Fruit fly (Drosophila melanogaster) whole organism, embryonic: Measurements from ENCODE around the gene CG42820.

ENCODE experiments used
- Asciz ChIP-seq: fragments of 200-800 bp; sonication (Bioruptor generic); optimal IDR thresholded peaks from 2 replicates; lab custom pipeline; 2017; ENCODE audit warnings: missing biosample characterization, mild to moderate bottlenecking, missing genetic modification characterization, missing genetic modification reagents
- BEAF-32 ChIP-seq: fragments of 200-800 bp; sonication (Bioruptor generic); optimal IDR thresholded peaks from 3 replicates; lab custom pipeline; 2017; ENCODE audit warnings: missing biosample characterization, missing genetic modification characterization, mild to moderate bottlenecking, moderate library complexity, missing genetic modification reagents
- CG12391 ChIP-seq: fragments of 200-800 bp; sonication (Bioruptor generic); optimal IDR thresholded peaks from 3 replicates; lab custom pipeline; 2018; ENCODE audit warnings: missing biosample characterization, mild to moderate bottlenecking, missing genetic modification characterization, moderate library complexity
- CG13123 ChIP-seq: fragments of 200-800 bp; sonication (Bioruptor generic); optimal IDR thresholded peaks from 2 replicates; lab custom pipeline; 2016; ENCODE audit warnings: missing biosample characterization, missing genetic modification characterization
- CG13624 ChIP-seq: fragments of 200-800 bp; sonication (Bioruptor generic); optimal IDR thresholded peaks from 2 replicates; lab custom pipeline; 2016; ENCODE audit warnings: missing biosample characterization, missing genetic modification characterization
- CG14050 ChIP-seq: fragments of 200-800 bp; sonication (Bioruptor generic); IDR thresholded peaks from 3 replicates; pipeline ENCODE4 v1.3.6; 2022; ENCODE audit warnings: missing biosample characterization, missing genetic modification characterization
- CG15696 ChIP-seq: fragments of 200-800 bp; sonication (Bioruptor generic); optimal IDR thresholded peaks from 2 replicates; lab custom pipeline; 2019; ENCODE audit warnings: missing biosample characterization, mild to moderate bottlenecking, missing genetic modification characterization, moderate library complexity
- CG17186 ChIP-seq: fragments of 200-800 bp; sonication (Bioruptor generic); optimal IDR thresholded peaks from 3 replicates; lab custom pipeline; 2017; ENCODE audit warnings: missing biosample characterization, missing genetic modification reagents, missing genetic modification characterization
- CG1832 ChIP-seq: fragments of 200-800 bp; sonication (Bioruptor generic); optimal IDR thresholded peaks from 2 replicates; lab custom pipeline; 2017; ENCODE audit warnings: missing biosample characterization, mild to moderate bottlenecking, missing genetic modification characterization, inconsistent platforms
- CG30403 ChIP-seq: fragments of 200-800 bp; sonication (Bioruptor generic); optimal IDR thresholded peaks from 3 replicates; lab custom pipeline; 2016; ENCODE audit warnings: missing biosample characterization, missing genetic modification characterization
- CG3065 ChIP-seq: fragments of 200-800 bp; sonication (Bioruptor generic); optimal IDR thresholded peaks from 2 replicates; lab custom pipeline; 2016; ENCODE audit warnings: missing biosample characterization, missing genetic modification characterization
- CG32532 ChIP-seq: fragments of 200-800 bp; sonication (Bioruptor generic); IDR thresholded peaks from 2 replicates; pipeline ENCODE4 v1.3.6; 2022; ENCODE audit warnings: missing biosample characterization, missing genetic modification characterization
- CG3407 ChIP-seq: fragments of 200-800 bp; sonication (Bioruptor generic); optimal IDR thresholded peaks from 2 replicates; lab custom pipeline; 2018; ENCODE audit warnings: missing biosample characterization, mild to moderate bottlenecking, missing genetic modification characterization
- CG5245 ChIP-seq: fragments of 200-800 bp; sonication (Bioruptor generic); optimal IDR thresholded peaks from 3 replicates; lab custom pipeline; 2016; ENCODE audit warnings: missing biosample characterization, missing genetic modification characterization
- CG6654 ChIP-seq: fragments of 200-800 bp; sonication (Bioruptor generic); optimal IDR thresholded peaks from 2 replicates; lab custom pipeline; 2017; ENCODE audit warnings: missing biosample characterization, mild to moderate bottlenecking, missing genetic modification characterization
- CG9437 ChIP-seq: fragments of 200-800 bp; sonication (Bioruptor generic); optimal IDR thresholded peaks from 2 replicates; lab custom pipeline; 2018; ENCODE audit warnings: missing biosample characterization, mild to moderate bottlenecking, missing genetic modification characterization
- CG9727 ChIP-seq: fragments of 200-800 bp; sonication (Bioruptor generic); optimal IDR thresholded peaks from 3 replicates; lab custom pipeline; 2017; ENCODE audit warnings: missing biosample characterization, mild to moderate bottlenecking, missing genetic modification characterization
- Chrac-16 ChIP-seq: fragments of 200-800 bp; sonication (Bioruptor generic); optimal IDR thresholded peaks from 3 replicates; lab custom pipeline; 2016; ENCODE audit warnings: missing biosample characterization, missing genetic modification characterization
- Dad ChIP-seq: fragments of 200-800 bp; sonication (Bioruptor generic); optimal IDR thresholded peaks from 3 replicates; lab custom pipeline; 2016; ENCODE audit warnings: missing biosample characterization, missing genetic modification characterization
- Dll ChIP-seq: fragments of 200-800 bp; sonication (Bioruptor generic); IDR thresholded peaks from 4 replicates; pipeline ENCODE4 v1.3.6; 2022; ENCODE audit warnings: missing biosample characterization, missing genetic modification characterization; ENCODE audit not compliant: partially characterized antibody
- Doc2 ChIP-seq: fragments of 200-800 bp; sonication (Bioruptor generic); IDR thresholded peaks from 2 replicates; pipeline ENCODE4 v1.3.6; 2022; ENCODE audit warnings: missing biosample characterization, missing genetic modification characterization
- Ets97D ChIP-seq: fragments of 200-800 bp; sonication (Bioruptor generic); optimal IDR thresholded peaks from 3 replicates; lab custom pipeline; 2016; ENCODE audit warnings: missing biosample characterization, missing genetic modification characterization
- Fer2 ChIP-seq: fragments of 200-800 bp; sonication (Bioruptor generic); optimal IDR thresholded peaks from 2 replicates; lab custom pipeline; 2018; ENCODE audit warnings: missing biosample characterization, mild to moderate bottlenecking, missing genetic modification characterization, moderate library complexity
- Mad ChIP-seq: fragments of 200-800 bp; sonication (Bioruptor generic); optimal IDR thresholded peaks from 2 replicates; lab custom pipeline; 2016; ENCODE audit warnings: missing biosample characterization, missing genetic modification characterization
- Nf-YA ChIP-seq: fragments of 200-800 bp; sonication (Bioruptor generic); IDR thresholded peaks from 2 replicates; pipeline ENCODE4 v1.3.6; 2022; ENCODE audit warnings: missing biosample characterization, missing genetic modification characterization
- Stat92E ChIP-seq, 3 experiments: fragments of >200 bp in 2 of 3; fragments of 200-800 bp in 1 of 3; sonication (Bioruptor generic) in 1 of 3; optimal IDR thresholded peaks; 2 replicates each; lab custom pipeline; 2017 to 2019; ENCODE audit warnings: missing biosample characterization in 3 of 3, missing genetic modification characterization in 3 of 3, mild to moderate bottlenecking in 1 of 3, moderate library complexity in 1 of 3
- Vsx1 ChIP-seq: fragments of 200-800 bp; sonication (Bioruptor generic); optimal IDR thresholded peaks from 2 replicates; lab custom pipeline; 2017; ENCODE audit warnings: missing biosample characterization, mild to moderate bottlenecking, missing genetic modification characterization, missing genetic modification reagents
- YL-1 ChIP-seq: fragments of 200-800 bp; sonication (Bioruptor generic); optimal IDR thresholded peaks from 3 replicates; lab custom pipeline; 2017; ENCODE audit warnings: missing biosample characterization, mild to moderate bottlenecking, missing genetic modification characterization
- ase ChIP-seq: fragments of 200-800 bp; sonication (Bioruptor generic); IDR thresholded peaks from 3 replicates; pipeline ENCODE4 v1.3.6; 2022; ENCODE audit warnings: missing biosample characterization, missing genetic modification characterization
- chm ChIP-seq: fragments of 200-800 bp; sonication (Bioruptor generic); IDR thresholded peaks from 2 replicates; pipeline ENCODE4 v1.3.6; 2022; ENCODE audit warnings: missing biosample characterization, missing genetic modification characterization
- corto ChIP-seq: fragments of 200-800 bp; sonication (Bioruptor generic); optimal IDR thresholded peaks from 2 replicates; lab custom pipeline; 2016; ENCODE audit warnings: missing biosample characterization, mild to moderate bottlenecking, missing genetic modification characterization, moderate library complexity
- crp ChIP-seq, 2 experiments: fragments of 200-800 bp; sonication (Bioruptor generic); optimal IDR thresholded peaks; 2 replicates in 1 of 2; 3 replicates in 1 of 2; lab custom pipeline; 2017; ENCODE audit warnings: missing biosample characterization in 2 of 2, missing genetic modification characterization in 2 of 2, mild to moderate bottlenecking in 1 of 2, moderate library complexity in 1 of 2
- da ChIP-seq: fragments of 200-800 bp; sonication (Bioruptor generic); optimal IDR thresholded peaks from 2 replicates; lab custom pipeline; 2016; ENCODE audit warnings: missing biosample characterization, missing genetic modification characterization
- dan ChIP-seq: fragments of 200-800 bp; sonication (Bioruptor generic); IDR thresholded peaks from 2 replicates; pipeline ENCODE4 v1.3.6; 2022; ENCODE audit warnings: missing biosample characterization, missing genetic modification characterization
- danr ChIP-seq: fragments of 200-800 bp; sonication (Bioruptor generic); IDR thresholded peaks from 2 replicates; pipeline ENCODE4 v1.3.6; 2022; ENCODE audit warnings: missing biosample characterization, missing genetic modification characterization
- eyg ChIP-seq: fragments of 200-800 bp; sonication (Bioruptor generic); optimal IDR thresholded peaks from 3 replicates; lab custom pipeline; 2016; ENCODE audit warnings: missing biosample characterization, missing genetic modification characterization
- fd102C ChIP-seq: fragments of 200-800 bp; sonication (Bioruptor generic); optimal IDR thresholded peaks from 2 replicates; lab custom pipeline; 2018; ENCODE audit warnings: missing biosample characterization, mild to moderate bottlenecking, missing genetic modification characterization, moderate library complexity
- ham ChIP-seq: fragments of 200-800 bp; sonication (Bioruptor generic); IDR thresholded peaks from 2 replicates; pipeline ENCODE4 v1.3.6; 2022; ENCODE audit warnings: missing biosample characterization, missing genetic modification characterization
- hkb ChIP-seq, 2 experiments: fragments of 200-800 bp in 1 of 2; fragments of >200 bp in 1 of 2; sonication (Bioruptor generic) in 1 of 2; IDR thresholded peaks in 1 of 2; optimal IDR thresholded peaks in 1 of 2; 2 replicates each; pipeline versions ENCODE4 v1.3.6 to Lab custom; 2017 to 2022; ENCODE audit warnings: missing biosample characterization in 1 of 2, missing genetic modification characterization in 1 of 2
- lola ChIP-seq, 3 experiments: fragments of >200 bp in 2 of 3; fragments of 200-800 bp in 1 of 3; sonication (Bioruptor generic) in 1 of 3; optimal IDR thresholded peaks; 2 replicates each; lab custom pipeline; 2017 to 2019; ENCODE audit warnings: missing biosample characterization in 3 of 3, missing genetic modification characterization in 3 of 3, mild to moderate bottlenecking in 1 of 3, moderate library complexity in 1 of 3
- mam ChIP-seq: fragments of 200-800 bp; sonication (Bioruptor generic); optimal IDR thresholded peaks from 3 replicates; lab custom pipeline; 2016; ENCODE audit warnings: missing biosample characterization, missing genetic modification characterization
- mld ChIP-seq: fragments of 200-800 bp; sonication (Bioruptor generic); IDR thresholded peaks from 3 replicates; pipeline ENCODE4 v1.3.6; 2022; ENCODE audit warnings: missing biosample characterization, missing genetic modification characterization; ENCODE audit not compliant: partially characterized antibody
- p53 ChIP-seq: fragments of 200-800 bp; sonication (Bioruptor generic); optimal IDR thresholded peaks from 2 replicates; lab custom pipeline; 2016; ENCODE audit warnings: missing biosample characterization, missing genetic modification characterization
- schlank ChIP-seq: fragments of 200-800 bp; sonication (Bioruptor generic); optimal IDR thresholded peaks from 2 replicates; lab custom pipeline; 2018; ENCODE audit warnings: missing biosample characterization, mild to moderate bottlenecking, missing genetic modification characterization
- sim ChIP-seq: fragments of 200-800 bp; sonication (Bioruptor generic); IDR thresholded peaks from 2 replicates; pipeline ENCODE4 v1.3.6; 2022; ENCODE audit warnings: missing biosample characterization, missing genetic modification characterization
- twi ChIP-seq: fragments of 200-800 bp; optimal IDR thresholded peaks from 2 replicates; lab custom pipeline; 2019; ENCODE audit warnings: missing biosample characterization, mild to moderate bottlenecking, missing genetic modification characterization, moderate library complexity
- usp ChIP-seq: fragments of >200 bp; optimal IDR thresholded peaks from 2 replicates; lab custom pipeline; 2017; ENCODE audit warnings: missing biosample characterization, missing genetic modification characterization

The CG42820 gene

DNA sequence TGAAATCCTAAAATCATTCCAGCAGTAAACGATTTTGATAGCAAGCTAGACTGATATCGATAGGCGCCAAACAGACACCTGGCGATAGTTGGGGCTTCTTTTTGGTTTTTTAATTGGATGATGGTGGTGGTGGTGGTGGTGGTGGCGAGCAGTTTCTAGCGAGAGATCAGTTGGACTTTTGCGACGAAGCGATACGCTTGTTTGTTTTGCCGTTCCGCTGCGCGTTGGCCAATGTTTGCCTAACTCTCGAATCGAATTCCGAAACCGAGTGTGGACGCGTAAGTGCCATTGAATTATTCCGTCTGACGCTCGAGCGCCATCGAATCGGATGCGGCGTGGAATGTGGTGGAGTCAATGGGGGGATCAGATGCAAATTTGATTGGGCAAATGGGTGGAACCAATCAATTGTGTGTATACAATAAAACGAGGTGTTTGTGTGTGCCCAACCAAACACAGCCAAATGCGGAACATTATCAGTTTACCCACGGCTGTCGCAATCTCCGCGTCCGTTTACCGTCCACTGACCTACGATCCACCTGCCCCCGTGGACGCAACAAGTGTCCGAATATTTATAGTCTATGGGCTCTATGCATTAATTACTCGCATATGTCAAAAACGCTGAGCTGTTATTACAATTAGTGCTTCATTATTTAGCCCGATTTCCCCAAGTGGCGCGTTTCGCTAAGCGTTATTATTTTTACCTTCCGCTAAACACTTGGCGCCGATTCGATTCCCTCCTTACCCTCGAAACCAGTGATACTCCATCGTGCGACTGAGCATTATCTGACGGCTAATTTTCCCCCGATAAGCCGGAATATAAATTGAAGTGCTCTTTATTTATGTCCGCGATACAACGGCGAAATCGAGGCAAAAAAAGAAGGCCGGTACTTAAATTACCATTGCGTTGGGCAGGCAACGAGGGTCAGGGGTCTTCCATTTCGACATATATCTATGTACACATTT lies 21.6 kb downstream of the CG42820 start, which contains the start of gene CG17292 (continued):
- TF ChIP-seq mld (GFP tag; lab: Robert Waterston, UW), result peak; percentile 79; the same call in 2 of the 3 replicates
- no peak for TF ChIP-seq danr (GFP tag; lab: Robert Waterston, UW)
- no peak for TF ChIP-seq fd102C
- TF ChIP-seq CG13624 (GFP tag; lab: Kevin White, UChicago), result peak; percentile 69
- TF ChIP-seq ham (GFP tag; lab: Robert Waterston, UW), result 0 out of 2 replicates have a peak, but pooled peaks have one; percentile 9
- TF ChIP-seq schlank (tag; lab: Kevin White, UChicago), result peak; percentile 52
- TF ChIP-seq Fer2, result no peak
- TF ChIP-seq Doc2 (GFP tag; lab: Robert Waterston, UW), result no peak
- peak; percentile 36 for TF ChIP-seq Ets97D
- TF ChIP-seq CG6654, result no peak
- peak; percentile 42 for TF ChIP-seq CG12391 (tag; lab: Kevin White, UChicago)
- peak; percentile 72 for TF ChIP-seq CG32532 (GFP tag; lab: Robert Waterston, UW)
- TF ChIP-seq Nf-YA (GFP tag; lab: Robert Waterston, UW), result peak; percentile 41; the same call in 1 of the 2 replicates
- peak; percentile 65 for TF ChIP-seq Dad
- peak; percentile 23 for TF ChIP-seq Asciz (GFP tag; lab: Kevin White, UChicago)
- peak; percentile 43 for TF ChIP-seq YL-1 (GFP tag; lab: Kevin White, UChicago)
- peak; percentile 60; the same call in 1 of the 2 replicates for TF ChIP-seq chm (GFP tag; lab: Robert Waterston, UW)
- no peak for TF ChIP-seq twi (tag; lab: Kevin White, UChicago)
- TF ChIP-seq CG9727 (GFP tag; lab: Kevin White, UChicago), result peak; percentile 45
- TF ChIP-seq corto (GFP tag; lab: Kevin White, UChicago), result no peak
- TF ChIP-seq Mad (GFP tag; lab: Kevin White, UChicago), result peak; percentile 42
- no peak for TF ChIP-seq lola (GFP tag; optimal IDR thresholded peaks at IDR 0.05; lab: Kevin White, UChicago)
- no peak for TF ChIP-seq p53 (GFP tag; lab: Kevin White, UChicago)
- peak; percentile 3 for TF ChIP-seq mam
- no peak for TF ChIP-seq CG14050 (GFP tag; lab: Robert Waterston, UW)
- peak; percentile 15 for TF ChIP-seq eyg
- no peak for TF ChIP-seq CG5245
- peak; percentile 62 for TF ChIP-seq Vsx1
- TF ChIP-seq Dll, result peak; percentile 88
- TF ChIP-seq hkb (optimal IDR thresholded peaks at IDR 0.05; lab: Kevin White, UChicago), result no peak
- TF ChIP-seq hkb (GFP tag; IDR thresholded peaks at IDR 0.05; lab: Robert Waterston, UW), result peak; percentile 85
- TF ChIP-seq crp (GFP tag; optimal IDR thresholded peaks at IDR 0.05; lab: Kevin White, UChicago), result peak in 1 of 2 experiments; percentile 32
- TF ChIP-seq CG30403 (GFP tag; lab: Kevin White, UChicago), result no peak
- no peak for TF ChIP-seq CG9437 (GFP tag; lab: Kevin White, UChicago)
- TF ChIP-seq Stat92E (GFP tag; optimal IDR thresholded peaks at IDR 0.05; lab: Kevin White, UChicago), result no peak
- no peak for TF ChIP-seq CG3065 (GFP tag; lab: Kevin White, UChicago)
- TF ChIP-seq usp (GFP tag; lab: Kevin White, UChicago), result no peak
- no peak for TF ChIP-seq CG1832 (GFP tag; lab: Kevin White, UChicago)
- TF ChIP-seq CG15696 (tag; lab: Kevin White, UChicago), result no peak
- no peak for TF ChIP-seq Chrac-16 (GFP tag; lab: Kevin White, UChicago)
- TF ChIP-seq BEAF-32 (GFP tag; lab: Kevin White, UChicago), result peak; percentile 82
- peak; percentile 62; the same call in 1 of the 3 replicates for TF ChIP-seq ase (GFP tag; lab: Robert Waterston, UW)
- TF ChIP-seq CG13123, result no peak
- no peak for TF ChIP-seq sim
- no peak for TF ChIP-seq da (GFP tag; lab: Kevin White, UChicago)
- TF ChIP-seq dan, result no peak
- TF ChIP-seq CG3407 (GFP tag; lab: Kevin White, UChicago), result peak; percentile 51
- peak; percentile 11 for TF ChIP-seq CG17186 (GFP tag; lab: Kevin White, UChicago)
